Worm (Caenorhabditis elegans) whole organism, L2 larva: ENCODE results near the gene set-11.
"Not testable (repeated sequence)": the region's sequence is repeated elsewhere in the genome, so short reads cannot be mapped to it uniquely, and the experiment has no call there.

Source experiments
- C34F6.9 ChIP-seq: fragments of 150-350 bp; optimal IDR thresholded peaks from 2 replicates; lab custom pipeline; 2014; ENCODE audit warnings: missing biosample characterization, missing genetic modification characterization
- F13H6.1 ChIP-seq: sonication (generic microtip); optimal IDR thresholded peaks from 2 replicates; lab custom pipeline; 2016; ENCODE audit warnings: missing genetic modification characterization, missing compliant biosample characterization
- ZK546.5 ChIP-seq: sonication (generic microtip); optimal IDR thresholded peaks from 2 replicates; lab custom pipeline; 2017; ENCODE audit warnings: missing biosample characterization, missing genetic modification characterization
- alr-1 ChIP-seq: fragments of 150-350 bp; optimal IDR thresholded peaks from 2 replicates; lab custom pipeline; 2014; ENCODE audit warnings: missing biosample characterization, missing genetic modification characterization
- ama-1 ChIP-seq: fragments of 150-350 bp; optimal IDR thresholded peaks from 2 replicates; lab custom pipeline; 2018; ENCODE audit warnings: inconsistent platforms
- blmp-1 ChIP-seq: sonication (generic microtip); optimal IDR thresholded peaks from 2 replicates; lab custom pipeline; 2017; ENCODE audit warnings: missing genetic modification characterization, mild to moderate bottlenecking, missing compliant biosample characterization, antibody characterized with exemption, moderate library complexity; ENCODE audit not compliant: insufficient read depth
- ceh-16 ChIP-seq: fragments of 150-350 bp; optimal IDR thresholded peaks from 2 replicates; lab custom pipeline; 2014; ENCODE audit warnings: missing biosample characterization, missing genetic modification characterization
- crh-2 ChIP-seq: sonication (generic microtip); optimal IDR thresholded peaks from 2 replicates; lab custom pipeline; 2017; ENCODE audit warnings: missing biosample characterization, missing genetic modification characterization
- dmd-4 ChIP-seq: sonication (generic microtip); optimal IDR thresholded peaks from 2 replicates; lab custom pipeline; 2017; ENCODE audit warnings: missing biosample characterization, missing genetic modification characterization
- egl-27 ChIP-seq: sonication (generic microtip); optimal IDR thresholded peaks from 3 replicates; lab custom pipeline; 2017; ENCODE audit warnings: missing biosample characterization, missing genetic modification reagents, missing genetic modification characterization
- elt-1 ChIP-seq: fragments of 150-350 bp; optimal IDR thresholded peaks from 2 replicates; lab custom pipeline; 2014; ENCODE audit warnings: missing biosample characterization, missing genetic modification characterization
- fos-1 ChIP-seq: fragments of 150-350 bp; optimal IDR thresholded peaks from 2 replicates; lab custom pipeline; 2014; ENCODE audit warnings: missing biosample characterization, missing genetic modification characterization
- lin-11 ChIP-seq: fragments of 150-350 bp; sonication (generic microtip); optimal IDR thresholded peaks from 2 replicates; lab custom pipeline; 2014; ENCODE audit warnings: missing biosample characterization, missing genetic modification characterization, inconsistent platforms, mixed read lengths
- lin-13 ChIP-seq: fragments of 150-350 bp; optimal IDR thresholded peaks from 2 replicates; lab custom pipeline; 2014; ENCODE audit warnings: missing biosample characterization, missing genetic modification reagents, missing genetic modification characterization
- lin-39 ChIP-seq: fragments of 150-350 bp; optimal IDR thresholded peaks from 2 replicates; lab custom pipeline; 2014; ENCODE audit warnings: missing biosample characterization, missing genetic modification reagents, missing genetic modification characterization
- lsy-2 ChIP-seq, 2 experiments: fragments of 150-350 bp in 1 of 2; sonication (generic microtip) in 1 of 2; optimal IDR thresholded peaks; 2 replicates each; lab custom pipeline; 2014 to 2017; ENCODE audit warnings: missing biosample characterization in 2 of 2, missing genetic modification characterization in 2 of 2
- mab-5 ChIP-seq: fragments of 150-350 bp; optimal IDR thresholded peaks from 2 replicates; lab custom pipeline; 2014; ENCODE audit warnings: missing biosample characterization, missing genetic modification characterization
- mdl-1 ChIP-seq, 2 experiments: fragments of 150-350 bp in 1 of 2; sonication (generic microtip) in 1 of 2; optimal IDR thresholded peaks; 2 replicates each; lab custom pipeline; 2017; ENCODE audit warnings: missing biosample characterization in 2 of 2, missing genetic modification characterization in 2 of 2
- nhr-10 ChIP-seq: sonication (generic microtip); optimal IDR thresholded peaks from 2 replicates; lab custom pipeline; 2017; ENCODE audit warnings: missing biosample characterization, missing genetic modification characterization
- nhr-12 ChIP-seq: fragments of 150-350 bp; optimal IDR thresholded peaks from 2 replicates; lab custom pipeline; 2014; ENCODE audit warnings: missing biosample characterization, missing genetic modification characterization
- nhr-129 ChIP-seq: fragments of 150-350 bp; optimal IDR thresholded peaks from 2 replicates; lab custom pipeline; 2014; ENCODE audit warnings: missing biosample characterization, missing genetic modification characterization
- nhr-21 ChIP-seq: fragments of 150-350 bp; optimal IDR thresholded peaks from 2 replicates; lab custom pipeline; 2014; ENCODE audit warnings: missing biosample characterization, missing genetic modification characterization
- nhr-23 ChIP-seq: fragments of 150-350 bp; optimal IDR thresholded peaks from 2 replicates; lab custom pipeline; 2014; ENCODE audit warnings: missing biosample characterization, missing genetic modification reagents, missing genetic modification characterization
- nhr-25 ChIP-seq: fragments of 150-350 bp; sonication (generic microtip); optimal IDR thresholded peaks from 3 replicates; lab custom pipeline; 2014; ENCODE audit warnings: missing biosample characterization, missing genetic modification characterization
- nhr-6 ChIP-seq: fragments of 150-350 bp; optimal IDR thresholded peaks from 2 replicates; lab custom pipeline; 2014; ENCODE audit warnings: missing biosample characterization, missing genetic modification characterization
- peb-1 ChIP-seq: fragments of 150-350 bp; optimal IDR thresholded peaks from 2 replicates; lab custom pipeline; 2014; ENCODE audit warnings: missing biosample characterization, missing genetic modification characterization
- sem-4 ChIP-seq: fragments of 150-350 bp; optimal IDR thresholded peaks from 2 replicates; lab custom pipeline; 2014; ENCODE audit warnings: missing biosample characterization, missing genetic modification reagents, missing genetic modification characterization
- skn-1 ChIP-seq: sonication (generic microtip); optimal IDR thresholded peaks from 2 replicates; lab custom pipeline; 2017; ENCODE audit warnings: missing biosample characterization, missing genetic modification characterization
- sma-9 ChIP-seq, 2 experiments: fragments of 150-350 bp in 1 of 2; sonication (generic microtip) in 1 of 2; optimal IDR thresholded peaks; 2 replicates each; lab custom pipeline; 2014 to 2016; ENCODE audit warnings: missing genetic modification characterization in 2 of 2, mild to moderate bottlenecking in 1 of 2, missing biosample characterization in 1 of 2, missing compliant biosample characterization in 1 of 2, missing genetic modification reagents in 1 of 2, moderate library complexity in 1 of 2
- snpc-4 ChIP-seq: fragments of 150-350 bp; optimal IDR thresholded peaks from 2 replicates; lab custom pipeline; 2014; ENCODE audit warnings: missing biosample characterization, missing genetic modification characterization
- unc-39 ChIP-seq: fragments of 150-350 bp; optimal IDR thresholded peaks from 2 replicates; lab custom pipeline; 2014; ENCODE audit warnings: missing biosample characterization, missing genetic modification characterization
- unc-55 ChIP-seq: fragments of 150-350 bp; sonication (generic microtip); optimal IDR thresholded peaks from 3 replicates; lab custom pipeline; 2014; ENCODE audit warnings: missing biosample characterization, missing genetic modification reagents, missing genetic modification characterization
- zag-1 ChIP-seq: fragments of 150-350 bp; optimal IDR thresholded peaks from 2 replicates; lab custom pipeline; 2014; ENCODE audit warnings: missing biosample characterization, missing genetic modification characterization
- ztf-1 ChIP-seq: fragments of 200-800 bp; sonication (Bioruptor generic); conservative IDR thresholded peaks from 2 replicates; pipeline ENCODE4 v1.3.6; 2022; ENCODE audit warnings: missing genetic modification characterization, missing compliant biosample characterization
- ztf-4 ChIP-seq: fragments of 150-350 bp; optimal IDR thresholded peaks from 2 replicates; lab custom pipeline; 2014; ENCODE audit warnings: missing biosample characterization, missing genetic modification characterization

Gene set-11

DNA sequence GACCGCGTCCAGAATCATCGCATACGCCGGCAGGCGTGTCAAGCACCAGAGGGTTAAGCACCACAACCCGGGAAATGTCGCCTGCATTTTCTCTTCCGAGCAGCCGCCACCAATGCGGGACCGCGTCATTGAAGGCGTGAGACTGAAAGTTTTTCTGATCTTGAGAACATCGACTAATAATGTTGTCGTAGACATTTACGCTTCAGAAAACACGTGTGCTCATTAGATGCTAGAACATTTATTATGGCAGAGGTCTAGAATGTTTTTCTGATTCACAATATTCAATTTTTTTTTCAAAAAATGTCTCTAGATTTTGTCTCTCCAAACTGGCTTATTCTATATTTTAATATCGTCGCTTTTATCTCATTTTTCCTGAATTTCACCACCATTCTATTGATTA, 35.8 kb downstream of the set-11 start, which contains the start of gene sri-47:
sri-47 (plus strand) TSS at position 301 of the 400 bp plus-strand sequence.
- TF ChIP-seq sem-4 (tag; lab: Kevin White, UChicago) (no peak), dmd-4 (tag; lab: Kevin White, UChicago) (no peak), mdl-1 (tag; optimal IDR thresholded peaks at IDR 0.05; lab: Kevin White, UChicago) (no peak), nhr-10 (tag; lab: Kevin White, UChicago) (no peak), nhr-129 (no peak), lin-39 (no peak), fos-1 (tag; lab: Kevin White, UChicago) (no peak), ceh-16 (tag; lab: Kevin White, UChicago) (no peak), ZK546.5 (no peak), nhr-25 (tag; lab: Kevin White, UChicago) (no peak), lin-11 (no peak), unc-39 (tag; lab: Kevin White, UChicago) (no peak), nhr-12 (no peak), lsy-2 (tag; optimal IDR thresholded peaks at IDR 0.05; lab: Kevin White, UChicago) (no peak), nhr-23 (tag; lab: Kevin White, UChicago) (no peak), snpc-4 (tag; lab: Kevin White, UChicago) (no peak), ztf-1 (GFP tag; lab: Robert Waterston, UW) (no peak), egl-27 (tag; lab: Kevin White, UChicago) (no peak)

DNA sequence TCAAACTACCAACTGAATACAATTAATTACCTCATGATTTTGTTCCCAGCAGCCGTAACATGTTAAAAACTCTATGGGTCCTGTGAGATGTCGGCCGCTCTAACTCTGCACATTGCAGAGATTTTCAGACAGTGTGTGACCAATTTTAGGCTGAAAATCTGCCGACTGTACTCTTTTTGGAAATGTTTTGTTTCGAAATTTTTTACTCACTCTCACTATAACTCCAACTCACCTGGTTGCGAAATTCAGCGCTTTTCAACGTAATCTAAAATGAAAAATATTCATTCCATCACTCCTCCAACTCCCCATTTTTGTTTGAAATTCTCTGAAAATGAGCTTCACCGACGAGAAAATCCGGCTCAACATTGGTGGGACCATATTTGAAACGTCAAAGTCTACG, 42.8 kb downstream of the set-11 start, which contains the start of the genes F22E5.13 and F22E5.6:
F22E5.13 (minus strand) TSS at position 101 of the 400 bp plus-strand sequence.
F22E5.6 (plus strand) TSS at position 297 of the 400 bp plus-strand sequence.
- TF ChIP-seq nhr-21 (tag; lab: Kevin White, UChicago) (no peak), lin-13 (GFP tag; lab: Kevin White, UChicago) (no peak), nhr-6 (tag; lab: Kevin White, UChicago) (no peak), alr-1 (tag; lab: Kevin White, UChicago) (no peak), blmp-1 (tag; lab: Kevin White, UChicago) (no peak), ztf-1 (GFP tag; lab: Robert Waterston, UW) (no peak), sem-4 (tag; lab: Kevin White, UChicago) (no peak), ama-1 (no peak), skn-1 (tag; lab: Kevin White, UChicago) (no peak), crh-2 (tag; lab: Kevin White, UChicago) (no peak), sma-9 (GFP tag; optimal IDR thresholded peaks at IDR 0.05; lab: Kevin White, UChicago) (no peak), sma-9 (tag; optimal IDR thresholded peaks at IDR 0.05; lab: Kevin White, UChicago) (no peak), lin-11 (no peak), peb-1 (no peak), zag-1 (tag; lab: Kevin White, UChicago) (no peak)

DNA sequence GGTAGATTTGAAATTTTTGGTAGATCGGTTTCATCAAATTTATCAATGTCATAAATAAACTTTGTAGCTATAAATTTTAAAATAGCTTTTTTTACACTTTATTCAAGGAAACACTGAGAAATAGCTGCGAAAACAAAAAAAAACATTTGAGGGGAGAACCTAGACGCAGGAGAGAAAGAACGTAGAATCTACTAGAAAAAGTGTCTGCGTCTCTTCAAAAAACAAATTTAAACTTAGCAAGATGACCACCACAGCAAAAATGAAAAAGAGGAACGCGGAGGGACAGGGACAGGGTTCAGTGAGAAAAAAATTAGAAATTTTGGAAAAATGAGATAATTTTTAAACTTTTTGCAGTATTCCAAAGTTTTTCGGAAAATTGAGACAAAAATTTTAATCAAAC, 43.4 kb downstream of the set-11 start:
- TF ChIP-seq lin-13 (GFP tag; lab: Kevin White, UChicago) (peak; percentile 17), nhr-129 (peak; percentile 29), blmp-1 (tag; lab: Kevin White, UChicago) (no peak), lin-11 (no peak), nhr-10 (tag; lab: Kevin White, UChicago) (no peak), lsy-2 (tag; optimal IDR thresholded peaks at IDR 0.05; lab: Kevin White, UChicago) (peak in 1 of 2 experiments; percentile 65), F13H6.1 (tag; lab: Kevin White, UChicago) (peak; percentile 61), C34F6.9 (tag; lab: Kevin White, UChicago) (peak; percentile 81), peb-1 (no peak), unc-55 (GFP tag; lab: Kevin White, UChicago) (peak; percentile 61), sem-4 (tag; lab: Kevin White, UChicago) (peak; percentile 13), ztf-4 (no peak), snpc-4 (tag; lab: Kevin White, UChicago) (peak; percentile 16), alr-1 (tag; lab: Kevin White, UChicago) (no peak)

DNA sequence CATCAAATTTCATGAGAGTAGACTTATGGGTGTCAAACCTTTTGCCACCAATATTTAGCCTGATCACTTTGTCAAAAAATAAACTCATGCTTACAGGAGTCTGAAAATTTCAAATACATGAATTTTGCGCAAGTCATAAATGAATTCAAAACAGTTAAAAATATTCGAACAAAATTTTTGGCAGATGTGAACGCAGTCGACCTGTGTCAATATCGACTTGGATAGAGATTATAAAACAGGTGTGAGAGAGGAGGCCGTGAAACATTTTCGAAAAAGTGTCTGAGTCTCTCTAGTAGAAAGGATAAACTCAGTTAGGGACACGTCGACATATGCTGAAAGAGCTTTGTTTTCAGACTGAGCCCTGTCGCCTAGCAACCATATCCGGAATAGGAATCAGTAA, 45.6 kb downstream of the set-11 start, which contains the start of gene F22E5.12:
F22E5.12 (minus strand) TSS at position 101 of the 400 bp plus-strand sequence.
- TF ChIP-seq elt-1, ztf-4, ama-1: not testable (repeated sequence)

DNA sequence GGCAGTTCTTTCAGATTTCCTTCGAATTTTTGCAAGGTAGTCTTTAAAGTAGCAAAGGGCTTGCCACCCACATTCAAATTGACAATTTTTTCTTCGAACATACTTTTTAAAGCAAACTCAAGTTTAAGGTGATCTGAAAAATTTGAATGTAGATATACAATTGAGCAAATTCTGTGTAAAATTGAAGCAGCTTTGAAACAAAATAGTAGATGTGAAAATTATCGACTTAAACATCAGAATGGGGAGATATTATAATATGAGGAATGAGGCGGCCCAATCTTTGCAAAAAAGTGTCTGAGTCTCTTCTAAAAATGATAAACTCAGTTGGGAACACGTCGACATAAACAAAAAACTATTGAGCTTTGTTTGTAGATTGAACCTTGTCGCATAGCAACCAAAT, 47.9 kb downstream of the set-11 start, which contains the start of gene F22E5.11:
F22E5.11 (minus strand) TSS at position 101 of the 400 bp plus-strand sequence.
- TF ChIP-seq unc-39 (tag; lab: Kevin White, UChicago) (no peak), ceh-16 (tag; lab: Kevin White, UChicago) (no peak), mab-5 (tag; lab: Kevin White, UChicago) (no peak), fos-1 (tag; lab: Kevin White, UChicago) (no peak)
